Fruit fly (Drosophila melanogaster): ENCODE results near the gene CG33281.

Gene CG33281

DNA sequence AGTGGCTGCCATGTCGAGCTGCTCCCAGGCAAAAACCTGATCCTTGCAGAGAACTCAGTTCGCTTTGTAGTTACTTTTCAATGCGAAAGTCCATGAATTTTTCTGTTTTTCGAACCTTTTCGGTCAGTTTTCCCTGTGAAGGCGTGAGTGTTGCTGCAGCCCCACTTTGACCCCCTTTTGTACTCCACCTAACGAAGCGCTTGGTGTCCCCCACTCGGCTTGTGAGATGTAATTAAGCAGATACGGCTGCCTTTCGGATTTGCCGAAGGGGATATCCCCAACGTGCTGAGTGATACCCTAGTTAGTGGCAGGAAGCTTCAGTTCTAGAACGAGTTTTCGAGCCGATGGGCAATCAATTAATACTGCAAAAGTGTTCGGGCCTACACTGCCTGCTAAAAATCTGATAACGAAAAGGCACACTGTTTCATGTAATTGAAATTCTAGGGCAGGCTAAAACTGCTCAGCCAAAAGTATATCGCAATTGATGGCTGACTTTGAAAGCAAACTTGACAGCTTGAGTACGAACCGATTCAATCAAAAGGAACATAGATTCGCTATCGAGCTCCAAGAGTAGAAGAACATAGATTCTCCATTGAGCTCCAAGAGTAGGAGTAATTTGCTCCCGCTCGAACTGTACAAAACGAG lies 27.7 kb downstream of the CG33281 start (continued):
- TF ChIP-seq lz (GFP tag; optimal IDR thresholded peaks at IDR 0.05) = peak; percentile 7
- TF ChIP-seq Gug (GFP tag; IDR thresholded peaks at IDR 0.05) = no peak
- no peak for TF ChIP-seq CG7368 (GFP tag; optimal IDR thresholded peaks at IDR 0.05)
- peak; percentile 62 for TF ChIP-seq CG10669 (GFP tag; optimal IDR thresholded peaks at IDR 0.05)
- TF ChIP-seq CG6163 (GFP tag; IDR thresholded peaks at IDR 0.05) = peak; percentile 45; the same call in 2 of the 3 replicates
- TF ChIP-seq CG6854 (GFP tag; optimal IDR thresholded peaks at IDR 0.05) = no peak
- no peak for TF ChIP-seq CG15336 (GFP tag; IDR thresholded peaks at IDR 0.05)
- TF ChIP-seq Met (GFP tag; optimal IDR thresholded peaks at IDR 0.05) = peak; percentile 30
- peak; percentile 41 for TF ChIP-seq CG1621 (tag; optimal IDR thresholded peaks at IDR 0.05)
- TF ChIP-seq OdsH (GFP tag; optimal IDR thresholded peaks at IDR 0.05) = peak; percentile 32
- peak; percentile 63 for TF ChIP-seq fd59A (GFP tag; optimal IDR thresholded peaks at IDR 0.05)
- peak; percentile 91 for TF ChIP-seq Eip78C (GFP tag)
- TF ChIP-seq CG11902 (GFP tag; optimal IDR thresholded peaks at IDR 0.05) = no peak
- peak; percentile 30 for TF ChIP-seq achi (GFP tag; optimal IDR thresholded peaks at IDR 0.05)
- TF ChIP-seq salr (GFP tag; optimal IDR thresholded peaks at IDR 0.05) = no peak
- TF ChIP-seq pdm3 (GFP tag; optimal IDR thresholded peaks at IDR 0.05) = peak; percentile 36
- TF ChIP-seq CG4318 (GFP tag; optimal IDR thresholded peaks at IDR 0.05) = no peak
- TF ChIP-seq svp (GFP tag) = peak; percentile 66

dm6 chr2L:3352927-3353326 lies 28.9 kb downstream of the CG33281 start:
- TF ChIP-seq esn (GFP tag; optimal IDR thresholded peaks at IDR 0.05) = no peak
- no peak for TF ChIP-seq dac (GFP tag; optimal IDR thresholded peaks at IDR 0.05)
- TF ChIP-seq OdsH (GFP tag; optimal IDR thresholded peaks at IDR 0.05) = no peak
- TF ChIP-seq CG11902 (GFP tag; optimal IDR thresholded peaks at IDR 0.05) = no peak
- no peak for TF ChIP-seq Ets21C (GFP tag; optimal IDR thresholded peaks at IDR 0.05)
- peak; percentile 80 for TF ChIP-seq dsx (GFP tag; optimal IDR thresholded peaks at IDR 0.05; ENCODE audit: poor library complexity, severe bottlenecking)
- TF ChIP-seq CG6163 (GFP tag; IDR thresholded peaks at IDR 0.05) = no peak
- TF ChIP-seq CG1621 (tag; optimal IDR thresholded peaks at IDR 0.05) = no peak
- TF ChIP-seq Eip78C (GFP tag) = peak; percentile 61
- TF ChIP-seq Sox102F (GFP tag; optimal IDR thresholded peaks at IDR 0.05) = no peak
- TF ChIP-seq Hr38 (GFP tag; optimal IDR thresholded peaks at IDR 0.05) = no peak
- TF ChIP-seq CG8319 (GFP tag; optimal IDR thresholded peaks at IDR 0.05) = no peak
- TF ChIP-seq ss (GFP tag; optimal IDR thresholded peaks at IDR 0.05) = no peak

DNA sequence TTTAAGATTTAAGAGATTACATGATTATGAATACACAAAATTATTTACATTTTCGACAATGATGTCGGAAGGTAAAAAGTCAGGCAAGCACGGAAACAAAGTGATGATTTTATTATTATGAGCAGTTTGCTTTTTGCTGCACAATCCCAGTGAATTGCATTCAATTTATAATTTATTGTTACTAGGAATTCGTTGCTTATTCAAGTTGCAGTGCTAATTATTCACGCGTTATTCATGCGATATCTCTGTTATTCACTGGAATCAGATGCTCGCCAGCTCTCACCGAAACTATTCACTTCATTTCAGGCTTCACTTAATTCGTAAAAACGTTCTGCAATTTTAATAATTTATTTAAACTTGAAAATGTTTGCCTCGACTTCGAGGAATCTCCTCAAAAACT lies 29.8 kb downstream of the CG33281 start:
- peak; percentile 54 for TF ChIP-seq svp (GFP tag)
- TF ChIP-seq Ets96B (tag; optimal IDR thresholded peaks at IDR 0.05) = no peak

DNA sequence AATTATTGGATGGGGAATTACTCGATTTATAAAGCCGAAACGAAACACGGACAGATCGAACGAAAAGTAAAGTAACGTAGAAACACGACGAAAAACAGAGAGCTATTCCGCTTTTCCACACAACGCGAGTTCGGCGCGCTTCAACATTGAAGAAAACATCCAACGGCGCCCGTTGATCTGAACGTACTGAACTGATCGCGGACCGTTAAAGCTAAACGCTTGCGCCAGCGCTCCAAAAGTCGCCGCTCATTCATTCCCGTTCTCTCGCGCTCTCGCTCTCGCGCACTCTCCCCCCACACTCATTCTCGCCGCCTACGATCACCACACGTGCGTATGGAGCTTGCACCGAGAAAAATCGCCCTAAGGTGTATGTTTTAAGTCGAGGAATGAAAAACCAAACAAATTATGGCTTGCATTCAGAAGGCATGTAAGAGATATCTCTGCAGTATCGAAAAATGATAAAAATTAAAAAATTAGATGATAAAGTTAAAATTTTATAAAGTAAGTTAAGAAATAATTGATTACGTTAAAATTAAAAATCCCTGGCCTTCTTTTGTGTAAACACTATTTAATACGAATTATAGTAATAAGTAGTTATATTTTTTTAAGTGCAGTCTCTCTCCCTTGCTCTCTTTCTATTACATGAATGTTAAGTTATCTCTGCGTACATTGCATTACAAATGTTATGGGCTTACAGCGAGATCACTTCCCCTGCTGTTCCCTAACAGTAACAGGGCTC lies 30.8 kb downstream of the CG33281 start, which contains the start of gene E23:
Gene E23, minus strand, starts transcription at position 188 of the 739 bp plus-strand sequence.
- TF ChIP-seq Sox102F (GFP tag; optimal IDR thresholded peaks at IDR 0.05) (peak; percentile 98), Sox15 (GFP tag; optimal IDR thresholded peaks at IDR 0.05) (peak; percentile 96), CG6854 (GFP tag; optimal IDR thresholded peaks at IDR 0.05) (peak; percentile 97), fd85E (GFP tag; optimal IDR thresholded peaks at IDR 0.05) (peak; percentile 92), CG16779 (tag; optimal IDR thresholded peaks at IDR 0.05) (peak; percentile 97), CG8119 (GFP tag; IDR thresholded peaks at IDR 0.05) (peak; percentile 99), Hr39 (GFP tag; optimal IDR thresholded peaks at IDR 0.05) (peak; percentile 95), CG15336 (GFP tag; IDR thresholded peaks at IDR 0.05) (peak; percentile 99), CG6276 (GFP tag; optimal IDR thresholded peaks at IDR 0.05) (peak; percentile 99), Met (GFP tag; optimal IDR thresholded peaks at IDR 0.05) (peak; percentile 98), CG31627 (GFP tag; optimal IDR thresholded peaks at IDR 0.05) (peak; percentile 97), CG3919 (GFP tag; optimal IDR thresholded peaks at IDR 0.05) (peak; percentile 98), OdsH (GFP tag; optimal IDR thresholded peaks at IDR 0.05) (peak; percentile 99), Sox14 (GFP tag; optimal IDR thresholded peaks at IDR 0.05) (peak; percentile 98), Gug (GFP tag; IDR thresholded peaks at IDR 0.05) (peak; percentile 98), Lpt (GFP tag; optimal IDR thresholded peaks at IDR 0.05) (peak; percentile 98), CG8319 (GFP tag; optimal IDR thresholded peaks at IDR 0.05) (peak; percentile 96), CG6792 (GFP tag; optimal IDR thresholded peaks at IDR 0.05) (peak; percentile 98), eg (GFP tag; IDR thresholded peaks at IDR 0.05) (peak; percentile 98), CG11294 (GFP tag; IDR thresholded peaks at IDR 0.05) (peak; percentile 95), cyc (GFP tag; optimal IDR thresholded peaks at IDR 0.05) (peak; percentile 96), Hr4 (GFP tag; optimal IDR thresholded peaks at IDR 0.05) (peak; percentile 98), CG11762 (GFP tag; optimal IDR thresholded peaks at IDR 0.05; ENCODE audit: insufficient read depth) (peak; percentile 97), topi (GFP tag; optimal IDR thresholded peaks at IDR 0.05) (peak; percentile 98)
